Worm (Caenorhabditis elegans) whole organism, L1 larva: Measurements from ENCODE around the gene Y39B6A.27.

Source experiments
- F16B12.6 ChIP-seq: fragments of 150-350 bp; optimal IDR thresholded peaks from 2 replicates; lab custom pipeline; 2014; ENCODE audit warnings: missing biosample characterization, missing genetic modification characterization
- Y116A8C.19 ChIP-seq: sonication (generic microtip); optimal IDR thresholded peaks from 2 replicates; lab custom pipeline; 2016; ENCODE audit warnings: missing compliant biosample characterization, missing genetic modification characterization, borderline replicate concordance
- aly-2 ChIP-seq: fragments of 150-350 bp; optimal IDR thresholded peaks from 2 replicates; lab custom pipeline; 2014; ENCODE audit warnings: missing biosample characterization, missing genetic modification characterization
- ama-1 ChIP-seq: fragments of 150-350 bp; optimal IDR thresholded peaks from 2 replicates; lab custom pipeline; 2014
- blmp-1 ChIP-seq: fragments of 150-350 bp; optimal IDR thresholded peaks from 2 replicates; lab custom pipeline; 2014; ENCODE audit warnings: missing biosample characterization, missing genetic modification characterization
- ceh-82 ChIP-seq, 3 experiments: fragments of 150-350 bp in 1 of 3; sonication (generic microtip) in 2 of 3; optimal IDR thresholded peaks; 2 replicates each; lab custom pipeline; 2014 to 2017; ENCODE audit warnings: missing biosample characterization in 3 of 3, missing genetic modification characterization in 3 of 3
- ceh-88 ChIP-seq: fragments of 200-800 bp; sonication (Bioruptor generic); IDR thresholded peaks from 2 replicates; pipeline ENCODE4 v1.3.6; 2022; ENCODE audit warnings: missing genetic modification characterization, missing compliant biosample characterization
- dpl-1 ChIP-seq, 3 experiments: fragments of 150-350 bp in 2 of 3; sonication (generic microtip) in 1 of 3; optimal IDR thresholded peaks; 2 replicates each; lab custom pipeline; 2014 to 2017; ENCODE audit warnings: missing biosample characterization in 3 of 3, missing genetic modification characterization in 3 of 3, missing genetic modification reagents in 3 of 3
- dsc-1 ChIP-seq: sonication (generic microtip); optimal IDR thresholded peaks from 2 replicates; lab custom pipeline; 2016; ENCODE audit warnings: mild to moderate bottlenecking, missing genetic modification characterization, missing compliant biosample characterization
- efl-1 ChIP-seq, 4 experiments: fragments of 150-350 bp; optimal IDR thresholded peaks in 3 of 4; peaks in 1 of 4; 1 replicate in 1 of 4; 2 replicates in 3 of 4; lab custom pipeline; 2014; ENCODE audit warnings: missing biosample characterization in 2 of 4, missing genetic modification characterization in 2 of 4, missing genetic modification reagents in 2 of 4
- efl-3 ChIP-seq: fragments of 200-800 bp; sonication (Bioruptor generic); optimal IDR thresholded peaks from 2 replicates; lab custom pipeline; 2018; ENCODE audit warnings: mild to moderate bottlenecking, missing genetic modification characterization, missing compliant biosample characterization
- egl-13 ChIP-seq: sonication (generic microtip); optimal IDR thresholded peaks from 2 replicates; lab custom pipeline; 2016; ENCODE audit warnings: missing genotype, missing genetic modification reagents, missing genetic modification characterization, missing compliant biosample characterization
- egl-27 ChIP-seq, 2 experiments: fragments of 150-350 bp in 1 of 2; sonication (generic microtip); optimal IDR thresholded peaks; 3 replicates each; lab custom pipeline; 2017 to 2018; ENCODE audit warnings: missing biosample characterization in 2 of 2, missing genetic modification characterization in 2 of 2, missing genetic modification reagents in 2 of 2
- elt-2 ChIP-seq: sonication (generic microtip); optimal IDR thresholded peaks from 2 replicates; lab custom pipeline; 2016; ENCODE audit warnings: missing genetic modification characterization, mild to moderate bottlenecking, inconsistent platforms, missing compliant biosample characterization, missing genetic modification reagents
- elt-3 ChIP-seq, 6 experiments: fragments of 150-350 bp in 1 of 6; sonication (generic microtip); optimal IDR thresholded peaks; 2 replicates each; lab custom pipeline; 2017 to 2018; ENCODE audit warnings: missing biosample characterization in 6 of 6, missing genetic modification characterization in 6 of 6, inconsistent platforms in 1 of 6
- fkh-10 ChIP-seq: sonication (generic microtip); optimal IDR thresholded peaks from 2 replicates; lab custom pipeline; 2017; ENCODE audit warnings: missing biosample characterization, missing genetic modification reagents, missing genetic modification characterization
- fkh-8 ChIP-seq: sonication (generic microtip); optimal IDR thresholded peaks from 2 replicates; lab custom pipeline; 2016; ENCODE audit warnings: mild to moderate bottlenecking, missing genetic modification characterization, missing compliant biosample characterization
- hlh-4 ChIP-seq: sonication (generic microtip); optimal IDR thresholded peaks from 2 replicates; lab custom pipeline; 2016; ENCODE audit warnings: mild to moderate bottlenecking, missing genetic modification characterization, missing compliant biosample characterization
- hpl-2 ChIP-seq: fragments of 150-350 bp; optimal IDR thresholded peaks from 2 replicates; lab custom pipeline; 2014; ENCODE audit warnings: missing biosample characterization, missing genetic modification reagents, missing genetic modification characterization
- lin-15B ChIP-seq: fragments of 150-350 bp; sonication (generic microtip); optimal IDR thresholded peaks from 3 replicates; lab custom pipeline; 2014; ENCODE audit warnings: missing biosample characterization, missing genetic modification characterization
- lin-35 ChIP-seq, 2 experiments: fragments of 150-350 bp; optimal IDR thresholded peaks; 2 replicates each; lab custom pipeline; 2014; ENCODE audit warnings: missing biosample characterization in 2 of 2, missing genetic modification characterization in 2 of 2, missing genetic modification reagents in 2 of 2
- lsy-2 ChIP-seq, 2 experiments: fragments of 150-350 bp; optimal IDR thresholded peaks; 2 replicates each; lab custom pipeline; 2014; ENCODE audit warnings: missing biosample characterization in 2 of 2, missing genetic modification characterization in 2 of 2
- nhr-11 ChIP-seq: fragments of 150-350 bp; optimal IDR thresholded peaks from 2 replicates; lab custom pipeline; 2014; ENCODE audit warnings: missing biosample characterization, missing genetic modification characterization
- nhr-19 ChIP-seq: fragments of 200-800 bp; sonication (Bioruptor generic); conservative IDR thresholded peaks from 2 replicates; pipeline ENCODE4 v1.3.6; 2022; ENCODE audit warnings: missing genetic modification characterization, missing compliant biosample characterization
- nhr-20 ChIP-seq: sonication (generic microtip); optimal IDR thresholded peaks from 2 replicates; lab custom pipeline; 2016; ENCODE audit warnings: mild to moderate bottlenecking, missing genetic modification characterization, missing compliant biosample characterization
- nhr-28 ChIP-seq: fragments of 150-350 bp; optimal IDR thresholded peaks from 2 replicates; lab custom pipeline; 2014; ENCODE audit warnings: missing biosample characterization, missing genetic modification characterization
- nhr-71 ChIP-seq: sonication (generic microtip); optimal IDR thresholded peaks from 2 replicates; lab custom pipeline; 2016; ENCODE audit warnings: mild to moderate bottlenecking, missing genetic modification characterization, moderate library complexity, missing compliant biosample characterization
- nhr-84 ChIP-seq: sonication (generic microtip); optimal IDR thresholded peaks from 2 replicates; lab custom pipeline; 2017; ENCODE audit warnings: missing biosample characterization, missing genetic modification characterization
- nhr-85 ChIP-seq: sonication (generic microtip); peaks from one replicate; lab custom pipeline; 2016; ENCODE audit warnings: missing genetic modification characterization, inconsistent platforms, missing compliant biosample characterization
- nhr-90 ChIP-seq: sonication (generic microtip); optimal IDR thresholded peaks from 2 replicates; lab custom pipeline; 2016; ENCODE audit warnings: mild to moderate bottlenecking, missing genetic modification characterization, missing compliant biosample characterization; ENCODE audit not compliant: poor library complexity
- rnt-1 ChIP-seq: sonication (generic microtip); optimal IDR thresholded peaks from 2 replicates; lab custom pipeline; 2016; ENCODE audit warnings: mild to moderate bottlenecking, missing genetic modification characterization, moderate library complexity, missing compliant biosample characterization
- snpc-4 ChIP-seq: fragments of 150-350 bp; optimal IDR thresholded peaks from 2 replicates; lab custom pipeline; 2014; ENCODE audit warnings: missing biosample characterization, missing genetic modification characterization
- sptf-1 ChIP-seq: fragments of 150-350 bp; optimal IDR thresholded peaks from 2 replicates; lab custom pipeline; 2014; ENCODE audit warnings: missing biosample characterization, missing genetic modification characterization
- sup-37 ChIP-seq: fragments of 200-800 bp; sonication (Bioruptor generic); optimal IDR thresholded peaks from 2 replicates; lab custom pipeline; 2018; ENCODE audit warnings: mild to moderate bottlenecking, missing genetic modification characterization, missing compliant biosample characterization
- tlp-1 ChIP-seq: fragments of 150-350 bp; optimal IDR thresholded peaks from 2 replicates; lab custom pipeline; 2014; ENCODE audit warnings: missing biosample characterization, missing genetic modification characterization
- unc-130 ChIP-seq: fragments of 150-350 bp; optimal IDR thresholded peaks from 2 replicates; lab custom pipeline; 2017; ENCODE audit warnings: missing biosample characterization, missing genetic modification characterization, inconsistent platforms
- xbp-1 ChIP-seq: sonication (generic microtip); optimal IDR thresholded peaks from 2 replicates; lab custom pipeline; 2016; ENCODE audit warnings: missing genetic modification characterization, missing compliant biosample characterization
- zag-1 ChIP-seq: fragments of 150-350 bp; optimal IDR thresholded peaks from 2 replicates; lab custom pipeline; 2014; ENCODE audit warnings: missing biosample characterization, missing genetic modification characterization
- zip-4 ChIP-seq: fragments of 200-800 bp; sonication (Bioruptor generic); optimal IDR thresholded peaks from 2 replicates; lab custom pipeline; 2018; ENCODE audit warnings: mild to moderate bottlenecking, missing genetic modification characterization, moderate library complexity, missing compliant biosample characterization

The Y39B6A.27 gene

ce11 chrV:19037222-19037621 lies 5.7 kb downstream of the Y39B6A.27 start, which contains the start of gene asp-17:
asp-17 (minus strand) TSS chrV:19037322.
- TF ChIP-seq nhr-85 (tag; lab: Kevin White, UChicago) (peak; percentile 17), ceh-82 (tag; optimal IDR thresholded peaks at IDR 0.05; lab: Kevin White, UChicago) (no peak)
- TF ChIP-seq, all 84 proteins: peak for 1

- TF ChIP-seq sup-37 (GFP tag; lab: Kevin White, UChicago) = no peak
- TF ChIP-seq lsy-2 (tag; optimal IDR thresholded peaks at IDR 0.05; lab: Kevin White, UChicago) = no peak
- TF ChIP-seq sptf-1 (tag; lab: Kevin White, UChicago) = no peak
- TF ChIP-seq ceh-88 (GFP tag; lab: Robert Waterston, UW) = no peak
- TF ChIP-seq lin-15B (tag; lab: Kevin White, UChicago) = no peak
- no peak for TF ChIP-seq unc-130 (tag; lab: Kevin White, UChicago)
- no peak for TF ChIP-seq hlh-4
- no peak for TF ChIP-seq hpl-2
- TF ChIP-seq egl-27 (tag; optimal IDR thresholded peaks at IDR 0.05; lab: Kevin White, UChicago) = no peak
- no peak for TF ChIP-seq tlp-1 (tag; lab: Kevin White, UChicago)
- no peak for TF ChIP-seq elt-3 (tag; optimal IDR thresholded peaks at IDR 0.05; lab: Kevin White, UChicago)
- no peak for TF ChIP-seq dpl-1 (GFP tag; optimal IDR thresholded peaks at IDR 0.05; lab: Kevin White, UChicago)
Measured at ce11 chrV:19042256-19042655, 10.7 kb downstream of the Y39B6A.27 start, which contains the start of gene asp-16. asp-16 (minus strand) TSS chrV:19042605.

- no peak for TF ChIP-seq Y116A8C.19 (tag; lab: Kevin White, UChicago)
- TF ChIP-seq ceh-82 (tag; optimal IDR thresholded peaks at IDR 0.05; lab: Kevin White, UChicago) = no peak
- TF ChIP-seq nhr-28 (tag; lab: Kevin White, UChicago) = no peak
- TF ChIP-seq nhr-84 (tag; lab: Kevin White, UChicago) = no peak
- no peak for TF ChIP-seq snpc-4
- no peak for TF ChIP-seq ceh-88 (GFP tag; lab: Robert Waterston, UW)
- TF ChIP-seq nhr-20 (tag; lab: Kevin White, UChicago) = no peak
- no peak for TF ChIP-seq fkh-8
- TF ChIP-seq efl-3 (GFP tag; lab: Kevin White, UChicago) = no peak
- TF ChIP-seq blmp-1 (tag; lab: Kevin White, UChicago) = no peak
Measured at ce11 chrV:19044753-19045152, 13.2 kb downstream of the Y39B6A.27 start, which contains the start of gene asp-15. asp-15 (minus strand) TSS chrV:19044853.

ce11 chrV:19047442-19047841 lies 15.9 kb downstream of the Y39B6A.27 start:
- no peak for TF ChIP-seq elt-3 (tag; optimal IDR thresholded peaks at IDR 0.05; lab: Kevin White, UChicago)
- TF ChIP-seq F16B12.6 (tag; lab: Kevin White, UChicago) = no peak
- TF ChIP-seq xbp-1 = no peak
- no peak for TF ChIP-seq ama-1 (lab: Kevin White, UChicago)
- no peak for TF ChIP-seq nhr-11 (tag; lab: Kevin White, UChicago)
- no peak for TF ChIP-seq zip-4 (GFP tag; lab: Kevin White, UChicago)
- no peak for TF ChIP-seq fkh-10 (GFP tag; lab: Kevin White, UChicago)
- TF ChIP-seq lsy-2 (tag; optimal IDR thresholded peaks at IDR 0.05; lab: Kevin White, UChicago) = no peak
- TF ChIP-seq zag-1 (tag; lab: Kevin White, UChicago) = no peak
- TF ChIP-seq blmp-1 (tag; lab: Kevin White, UChicago) = no peak
- TF ChIP-seq hlh-4 = no peak
- TF ChIP-seq nhr-85 (tag; lab: Kevin White, UChicago) = no peak

ce11 chrV:19049140-19050092 lies 17.9 kb downstream of the Y39B6A.27 start:
- TF ChIP-seq elt-2 (tag; lab: Kevin White, UChicago) (peak; percentile 35), egl-13 (tag; lab: Kevin White, UChicago) (no peak), nhr-11 (tag; lab: Kevin White, UChicago) (no peak), ama-1 (lab: Kevin White, UChicago) (peak; percentile 2), nhr-28 (tag; lab: Kevin White, UChicago) (no peak), nhr-90 (tag; lab: Kevin White, UChicago) (peak; percentile 15), nhr-19 (GFP tag; lab: Robert Waterston, UW) (peak; percentile 15; the same call in 1 of the 2 replicates), efl-1 (optimal IDR thresholded peaks at IDR 0.05; lab: Kevin White, UChicago) (no peak), efl-1 (GFP tag; optimal IDR thresholded peaks at IDR 0.05 in 1 of 2; lab: Kevin White, UChicago) (peak in 1 of 2 experiments; percentile 89), lin-35 (GFP tag; optimal IDR thresholded peaks at IDR 0.05; lab: Kevin White, UChicago) (peak in 1 of 2 experiments; percentile 50), rnt-1 (tag; lab: Kevin White, UChicago) (no peak), aly-2 (tag; lab: Kevin White, UChicago) (peak; percentile 90), lin-15B (tag; lab: Kevin White, UChicago) (no peak), dsc-1 (tag; lab: Kevin White, UChicago) (no peak), nhr-71 (peak; percentile 47)
